Worm (Caenorhabditis elegans) whole organism, early embryonic: Measurements from ENCODE around the gene Y51B9A.5.

Experiments
- ama-1 ChIP-seq: fragments of 150-350 bp; optimal IDR thresholded peaks from 2 replicates; lab custom pipeline; 2014
- ceh-13 ChIP-seq: fragments of 200-800 bp; sonication (Bioruptor generic); optimal IDR thresholded peaks from 2 replicates; lab custom pipeline; 2018; ENCODE audit warnings: mild to moderate bottlenecking, missing genetic modification characterization, missing compliant biosample characterization
- ceh-36 ChIP-seq: sonication (generic microtip); optimal IDR thresholded peaks from 2 replicates; lab custom pipeline; 2016; ENCODE audit warnings: missing genetic modification characterization, inconsistent platforms, missing compliant biosample characterization
- flt-1 ChIP-seq: fragments of 200-800 bp; sonication (Bioruptor generic); IDR thresholded peaks from 2 replicates; pipeline ENCODE4 v1.3.6; 2022; ENCODE audit warnings: missing genetic modification characterization, missing compliant biosample characterization
- hmbx-1 ChIP-seq: sonication (generic microtip); optimal IDR thresholded peaks from 2 replicates; lab custom pipeline; 2016; ENCODE audit warnings: mild to moderate bottlenecking, missing genetic modification characterization, missing compliant biosample characterization
- hmg-4 ChIP-seq: fragments of 200-800 bp; sonication (Bioruptor generic); optimal IDR thresholded peaks from 2 replicates; lab custom pipeline; 2018; ENCODE audit warnings: mild to moderate bottlenecking, missing genetic modification characterization, missing compliant biosample characterization
- pes-1 ChIP-seq: fragments of 200-800 bp; sonication (Bioruptor generic); IDR thresholded peaks from 2 replicates; pipeline ENCODE4 v1.3.6; 2022; ENCODE audit warnings: missing genetic modification reagents, missing genetic modification characterization, missing compliant biosample characterization
- scrt-1 ChIP-seq: fragments of 200-800 bp; sonication (Bioruptor generic); IDR thresholded peaks from 2 replicates; pipeline ENCODE4 v1.3.6; 2022; ENCODE audit warnings: missing genetic modification characterization, missing compliant biosample characterization
- tra-4 ChIP-seq: sonication (generic microtip); optimal IDR thresholded peaks from 2 replicates; lab custom pipeline; 2017; ENCODE audit warnings: missing genetic modification characterization, missing compliant biosample characterization

ce11 chrII:9412086-9412608 lies 8.2 kb downstream of the Y51B9A.5 start, which contains the start of gene arrd-3:
- TF ChIP-seq scrt-1 (GFP tag; lab: Robert Waterston, UW) (no peak), pes-1 (no peak), ama-1 (no peak), hmbx-1 (tag; lab: Kevin White, UChicago) (no peak), tra-4 (tag; lab: Kevin White, UChicago) (no peak), ceh-13 (GFP tag; lab: Kevin White, UChicago) (no peak), flt-1 (GFP tag; lab: Robert Waterston, UW) (no peak), ceh-36 (no peak), hmg-4 (GFP tag; lab: Kevin White, UChicago) (no peak)
